Worm (Caenorhabditis elegans) whole organism, L2 larva: ENCODE results near the gene snpc-3.1.

Source experiments
- aly-2 ChIP-seq: fragments of 150-350 bp; optimal IDR thresholded peaks from 2 replicates; lab custom pipeline; 2014; ENCODE audit warnings: missing biosample characterization, missing genetic modification characterization
- egl-27 ChIP-seq: sonication (generic microtip); optimal IDR thresholded peaks from 3 replicates; lab custom pipeline; 2017; ENCODE audit warnings: missing biosample characterization, missing genetic modification reagents, missing genetic modification characterization
- elt-1 ChIP-seq: fragments of 150-350 bp; optimal IDR thresholded peaks from 2 replicates; lab custom pipeline; 2014; ENCODE audit warnings: missing biosample characterization, missing genetic modification characterization
- elt-3 ChIP-seq: sonication (generic microtip); optimal IDR thresholded peaks from 2 replicates; lab custom pipeline; 2017; ENCODE audit warnings: missing biosample characterization, missing genetic modification characterization
- mdl-1 ChIP-seq, 2 experiments: fragments of 150-350 bp in 1 of 2; sonication (generic microtip) in 1 of 2; optimal IDR thresholded peaks; 2 replicates each; lab custom pipeline; 2017; ENCODE audit warnings: missing biosample characterization in 2 of 2, missing genetic modification characterization in 2 of 2
- nhr-237 ChIP-seq: fragments of 150-350 bp; optimal IDR thresholded peaks from 2 replicates; lab custom pipeline; 2014; ENCODE audit warnings: missing biosample characterization, missing genetic modification characterization
- skn-1 ChIP-seq: sonication (generic microtip); optimal IDR thresholded peaks from 2 replicates; lab custom pipeline; 2017; ENCODE audit warnings: missing biosample characterization, missing genetic modification characterization
- sma-3 ChIP-seq: sonication (generic microtip); optimal IDR thresholded peaks from 2 replicates; lab custom pipeline; 2016; ENCODE audit warnings: missing genetic modification reagents, missing genetic modification characterization, missing compliant biosample characterization
- snpc-4 ChIP-seq: fragments of 150-350 bp; optimal IDR thresholded peaks from 2 replicates; lab custom pipeline; 2014; ENCODE audit warnings: missing biosample characterization, missing genetic modification characterization
- unc-39 ChIP-seq: fragments of 150-350 bp; optimal IDR thresholded peaks from 2 replicates; lab custom pipeline; 2014; ENCODE audit warnings: missing biosample characterization, missing genetic modification characterization
- unc-55 ChIP-seq: fragments of 150-350 bp; sonication (generic microtip); optimal IDR thresholded peaks from 3 replicates; lab custom pipeline; 2014; ENCODE audit warnings: missing biosample characterization, missing genetic modification reagents, missing genetic modification characterization
- unc-62 ChIP-seq: fragments of 150-350 bp; optimal IDR thresholded peaks from 2 replicates; lab custom pipeline; 2014; ENCODE audit warnings: missing biosample characterization, missing genetic modification reagents, missing genetic modification characterization
- ztf-4 ChIP-seq: fragments of 150-350 bp; optimal IDR thresholded peaks from 2 replicates; lab custom pipeline; 2014; ENCODE audit warnings: missing biosample characterization, missing genetic modification characterization

ce11 chrIV:5528285-5528684, 42.2 kb upstream of the snpc-3.1 start, which contains the start of gene unc-5:
- TF ChIP-seq elt-3 (tag; lab: Kevin White, UChicago) (no peak), aly-2 (tag; lab: Kevin White, UChicago) (no peak), ztf-4 (tag; lab: Kevin White, UChicago) (no peak), skn-1 (tag; lab: Kevin White, UChicago) (no peak), nhr-237 (tag; lab: Kevin White, UChicago) (no peak), unc-39 (tag; lab: Kevin White, UChicago) (no peak), unc-62 (GFP tag; lab: Kevin White, UChicago) (no peak), unc-55 (no peak), snpc-4 (tag; lab: Kevin White, UChicago) (no peak), elt-1 (tag; lab: Kevin White, UChicago) (no peak), egl-27 (tag; lab: Kevin White, UChicago) (no peak), mdl-1 (tag; optimal IDR thresholded peaks at IDR 0.05; lab: Kevin White, UChicago) (no peak), sma-3 (no peak)
